Fruit fly (Drosophila melanogaster): Measurements from ENCODE around the gene Npc2b.
A peak's percentile ranks its signal among the peaks of the same experiment; 100 is the strongest.

Npc2b gene

dm6 chr3R:14095428-14095827, 6.1 kb downstream of the Npc2b start (continued):
- TF ChIP-seq D19B (GFP tag; optimal IDR thresholded peaks at IDR 0.05) (no peak), nerfin-1 (tag; optimal IDR thresholded peaks at IDR 0.05) (peak; percentile 18), hbn (GFP tag; IDR thresholded peaks at IDR 0.05; ENCODE audit: partially characterized antibody) (no peak), Dip3 (GFP tag; optimal IDR thresholded peaks at IDR 0.05) (no peak), slou (GFP tag; optimal IDR thresholded peaks at IDR 0.05) (no peak), tio (GFP tag; optimal IDR thresholded peaks at IDR 0.05) (no peak), pb (GFP tag; optimal IDR thresholded peaks at IDR 0.05) (no peak), CG10209 (GFP tag; optimal IDR thresholded peaks at IDR 0.05) (peak; percentile 16), tup (GFP tag; optimal IDR thresholded peaks at IDR 0.05) (no peak), ind (GFP tag; optimal IDR thresholded peaks at IDR 0.05) (peak; percentile 33), TFAM (GFP tag; optimal IDR thresholded peaks at IDR 0.05) (no peak), prd (optimal IDR thresholded peaks at IDR 0.05) (no peak), prd (GFP tag; IDR thresholded peaks at IDR 0.05) (peak; percentile 70), Doc2 (GFP tag; IDR thresholded peaks at IDR 0.05) (no peak), CG1602 (GFP tag; optimal IDR thresholded peaks at IDR 0.05) (no peak), chm (GFP tag; IDR thresholded peaks at IDR 0.05) (no peak), CG10267 (tag; optimal IDR thresholded peaks at IDR 0.05) (peak; percentile 48), CG4282 (GFP tag; optimal IDR thresholded peaks at IDR 0.05) (no peak), B-H1 (GFP tag; IDR thresholded peaks at IDR 0.05) (peak; percentile 36; the same call in 1 of the 3 replicates), pros (GFP tag; optimal IDR thresholded peaks at IDR 0.05) (no peak), luna (GFP tag; optimal IDR thresholded peaks at IDR 0.05) (no peak), hb (GFP tag; IDR thresholded peaks at IDR 0.05; ENCODE audit: partially characterized antibody) (no peak), Elba2 (GFP tag; optimal IDR thresholded peaks at IDR 0.05) (no peak), trem (tag; optimal IDR thresholded peaks at IDR 0.05) (peak; percentile 24), CG6683 (GFP tag; optimal IDR thresholded peaks at IDR 0.05) (no peak), slp2 (GFP tag; optimal IDR thresholded peaks at IDR 0.05) (no peak), ase (GFP tag; IDR thresholded peaks at IDR 0.05) (no peak), CG3163 (GFP tag; optimal IDR thresholded peaks at IDR 0.05) (no peak), CG17186 (GFP tag; optimal IDR thresholded peaks at IDR 0.05) (no peak), CG3726 (GFP tag; IDR thresholded peaks at IDR 0.05) (no peak), Drgx (GFP tag; IDR thresholded peaks at IDR 0.05) (no peak), gcm2 (GFP tag; optimal IDR thresholded peaks at IDR 0.05) (no peak), kay (GFP tag; optimal IDR thresholded peaks at IDR 0.05) (no peak), zfh2 (GFP tag; optimal IDR thresholded peaks at IDR 0.05) (no peak), Stat92E (GFP tag; optimal IDR thresholded peaks at IDR 0.05) (no peak), Blimp-1 (GFP tag; optimal IDR thresholded peaks at IDR 0.05) (peak; percentile 75), CG2875 (GFP tag; optimal IDR thresholded peaks at IDR 0.05) (no peak), jumu (GFP tag; optimal IDR thresholded peaks at IDR 0.05) (no peak), CG10543 (GFP tag; optimal IDR thresholded peaks at IDR 0.05) (no peak), salm (tag; optimal IDR thresholded peaks at IDR 0.05) (peak; percentile 19), Hmr (GFP tag; optimal IDR thresholded peaks at IDR 0.05) (peak; percentile 33), Ets97D (GFP tag; optimal IDR thresholded peaks at IDR 0.05) (no peak), cad (GFP tag; optimal IDR thresholded peaks at IDR 0.05) (no peak), CG12104 (GFP tag; optimal IDR thresholded peaks at IDR 0.05) (peak; percentile 19), CG15011 (GFP tag; optimal IDR thresholded peaks at IDR 0.05) (no peak), CG3838 (GFP tag; optimal IDR thresholded peaks at IDR 0.05) (no peak), YL-1 (GFP tag; optimal IDR thresholded peaks at IDR 0.05) (no peak), CG3995 (GFP tag; optimal IDR thresholded peaks at IDR 0.05) (no peak), unpg (GFP tag; optimal IDR thresholded peaks at IDR 0.05) (peak; percentile 69), Ravus (GFP tag; IDR thresholded peaks at IDR 0.05) (no peak), sd (tag; optimal IDR thresholded peaks at IDR 0.05) (no peak), Sry-β (GFP tag; optimal IDR thresholded peaks at IDR 0.05) (no peak)

Measured in whole organism, embryonic.